In the genomic region with DNA sequence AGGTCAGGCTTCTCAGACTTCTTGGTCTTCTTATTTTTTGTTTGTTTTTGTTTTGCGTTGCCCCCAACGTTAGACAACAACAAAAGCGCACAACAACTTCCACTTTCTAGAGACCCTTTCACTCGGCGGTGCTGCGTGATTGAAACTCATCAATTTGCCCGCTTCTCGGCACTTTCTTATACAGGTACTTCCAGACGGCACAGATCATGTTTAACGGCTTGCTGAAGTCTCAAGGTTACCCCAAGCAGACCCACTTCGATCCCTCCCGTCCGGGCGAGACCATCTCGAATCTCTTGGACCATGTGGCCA, we compare ENCODE assay signal across 2 fruit fly cellular contexts.
TF ChIP-seq lines count a peak whose summit lies in the region.

No protein-coding gene starts in this region.

- TF ChIP-seq CTCF in whole organism, embryonic (GFP tag; optimal IDR thresholded peaks at IDR 0.05; lab: Kevin White, UChicago): no peak

TF ChIP-seq in whole organism, embryonic, 481 proteins besides CTCF, POLR2A, EP300 and RAD21:
- 0 out of 2 replicates have a peak, but pooled peaks have one; percentile 21 for TF ChIP-seq ara (GFP tag; IDR thresholded peaks at IDR 0.05; lab: Robert Waterston, UW)
- no peak for TF ChIP-seq CG13424 (tag; optimal IDR thresholded peaks at IDR 0.05; lab: Kevin White, UChicago)
- peak; percentile 81 for TF ChIP-seq Blimp-1 (GFP tag; optimal IDR thresholded peaks at IDR 0.05; lab: Kevin White, UChicago)
- TF ChIP-seq Hmr (GFP tag; optimal IDR thresholded peaks at IDR 0.05; lab: Kevin White, UChicago): no peak
- no peak for TF ChIP-seq vvl (GFP tag; IDR thresholded peaks at IDR 0.05; lab: Robert Waterston, UW)
TF ChIP-seq in whole organism, embryonic: peak in this region for 2.

TF ChIP-seq in whole organism, prepupa, 60 proteins besides CTCF, POLR2A, EP300 and RAD21:
- TF ChIP-seq fd59A (GFP tag; optimal IDR thresholded peaks at IDR 0.05; lab: Kevin White, UChicago) (no peak), Hr4 (GFP tag; optimal IDR thresholded peaks at IDR 0.05; lab: Kevin White, UChicago) (no peak), Gug (GFP tag; IDR thresholded peaks at IDR 0.05; lab: Robert Waterston, UW) (no peak), Eip78C (GFP tag; lab: Kevin White, UChicago) (peak; percentile 35), lz (GFP tag; optimal IDR thresholded peaks at IDR 0.05; lab: Kevin White, UChicago) (no peak), CG4318 (GFP tag; optimal IDR thresholded peaks at IDR 0.05; lab: Kevin White, UChicago) (no peak), Ets96B (tag; optimal IDR thresholded peaks at IDR 0.05; lab: Kevin White, UChicago) (no peak), net (GFP tag; optimal IDR thresholded peaks at IDR 0.05; lab: Kevin White, UChicago) (no peak), fkh (GFP tag; optimal IDR thresholded peaks at IDR 0.05; lab: Kevin White, UChicago) (no peak), CG6792 (GFP tag; optimal IDR thresholded peaks at IDR 0.05; lab: Kevin White, UChicago) (no peak), Blimp-1 (GFP tag; optimal IDR thresholded peaks at IDR 0.05; lab: Kevin White, UChicago) (peak; percentile 85), eg (GFP tag; IDR thresholded peaks at IDR 0.05; lab: Robert Waterston, UW) (no peak), Lpt (GFP tag; optimal IDR thresholded peaks at IDR 0.05; lab: Kevin White, UChicago) (no peak), CG6808 (GFP tag; optimal IDR thresholded peaks at IDR 0.05; lab: Kevin White, UChicago) (no peak), Smox (GFP tag; optimal IDR thresholded peaks at IDR 0.05; lab: Kevin White, UChicago) (no peak)
